Fruit fly (Drosophila melanogaster): ENCODE results near the gene CG1677.

Gene CG1677

dm6 chrX:7285995-7286985, 119.3 kb downstream of the CG1677 start, which contains the start of gene CG2059 (continued):
- TF ChIP-seq Hmr (GFP tag; optimal IDR thresholded peaks at IDR 0.05) = peak; percentile 74
- TF ChIP-seq pum (GFP tag; optimal IDR thresholded peaks at IDR 0.05) = peak; percentile 50
- TF ChIP-seq Mad (GFP tag; optimal IDR thresholded peaks at IDR 0.05) = peak; percentile 64
- TF ChIP-seq CG10543 (GFP tag; optimal IDR thresholded peaks at IDR 0.05) = peak; percentile 34
- TF ChIP-seq CG15011 (GFP tag; optimal IDR thresholded peaks at IDR 0.05) = no peak
- TF ChIP-seq cas (GFP tag; IDR thresholded peaks at IDR 0.05) = no peak
- TF ChIP-seq vfl (GFP tag; optimal IDR thresholded peaks at IDR 0.05) = peak; percentile 12
- peak; percentile 22; the same call in 2 of the 3 replicates for TF ChIP-seq tgo (GFP tag; IDR thresholded peaks at IDR 0.05)
- peak; percentile 34 for TF ChIP-seq grau (tag; optimal IDR thresholded peaks at IDR 0.05)
- TF ChIP-seq CG16813 (GFP tag; IDR thresholded peaks at IDR 0.05; ENCODE audit: partially characterized antibody) = peak; percentile 58
- no peak for TF ChIP-seq tio (GFP tag; optimal IDR thresholded peaks at IDR 0.05)
- TF ChIP-seq Hsf (GFP tag; optimal IDR thresholded peaks at IDR 0.05) = peak; percentile 40
- no peak for TF ChIP-seq C15 (GFP tag; IDR thresholded peaks at IDR 0.05)
- no peak for TF ChIP-seq Sox100B (GFP tag; optimal IDR thresholded peaks at IDR 0.05)
- no peak for TF ChIP-seq CG6683 (GFP tag; optimal IDR thresholded peaks at IDR 0.05)
- TF ChIP-seq CG16815 (GFP tag; optimal IDR thresholded peaks at IDR 0.05) = peak; percentile 8
- TF ChIP-seq CG6854 (GFP tag; optimal IDR thresholded peaks at IDR 0.05) = no peak
- no peak for TF ChIP-seq CG31388 (GFP tag; optimal IDR thresholded peaks at IDR 0.05)
- no peak for TF ChIP-seq CG12744 (GFP tag; optimal IDR thresholded peaks at IDR 0.05)
- no peak for TF ChIP-seq fu2 (GFP tag; optimal IDR thresholded peaks at IDR 0.05)
- TF ChIP-seq CG1647 (GFP tag; optimal IDR thresholded peaks at IDR 0.05) = peak; percentile 16
- TF ChIP-seq scrt (GFP tag; optimal IDR thresholded peaks at IDR 0.05) = peak; percentile 14
- no peak for TF ChIP-seq Neu2 (GFP tag; optimal IDR thresholded peaks at IDR 0.05; ENCODE audit: borderline replicate concordance)
- TF ChIP-seq Eip74EF (GFP tag; optimal IDR thresholded peaks at IDR 0.05) = no peak
- no peak for TF ChIP-seq stc (GFP tag; IDR thresholded peaks at IDR 0.05)
- TF ChIP-seq twi (tag; optimal IDR thresholded peaks at IDR 0.05) = no peak
- peak; percentile 59; the same call in 2 of the 3 replicates for TF ChIP-seq CG6791 (GFP tag; IDR thresholded peaks at IDR 0.05; ENCODE audit: partially characterized antibody)
- TF ChIP-seq bab2 (GFP tag; optimal IDR thresholded peaks at IDR 0.05) = peak; percentile 56
- no peak for TF ChIP-seq H15 (GFP tag; IDR thresholded peaks at IDR 0.05)
- peak; percentile 50 for TF ChIP-seq caup (GFP tag; optimal IDR thresholded peaks at IDR 0.05; ENCODE audit: severe bottlenecking)
- peak; percentile 56 for TF ChIP-seq YL-1 (GFP tag; optimal IDR thresholded peaks at IDR 0.05)
- TF ChIP-seq CG33213 (GFP tag; optimal IDR thresholded peaks at IDR 0.05) = peak; percentile 80
- no peak for TF ChIP-seq CG33557 (GFP tag; optimal IDR thresholded peaks at IDR 0.05)
- TF ChIP-seq CG13287 (GFP tag; IDR thresholded peaks at IDR 0.05; ENCODE audit: partially characterized antibody) = peak; percentile 52
- peak; percentile 47 for TF ChIP-seq CTCF (GFP tag; optimal IDR thresholded peaks at IDR 0.05)
- TF ChIP-seq BEAF-32 (GFP tag; optimal IDR thresholded peaks at IDR 0.05) = peak; percentile 67
- peak; percentile 49 for TF ChIP-seq stwl (tag; optimal IDR thresholded peaks at IDR 0.05)
- peak; percentile 32 for TF ChIP-seq Dip3 (GFP tag; optimal IDR thresholded peaks at IDR 0.05)
- TF ChIP-seq CG4617 (GFP tag; optimal IDR thresholded peaks at IDR 0.05; ENCODE audit: borderline replicate concordance) = peak; percentile 47
- peak; percentile 63 for TF ChIP-seq Xbp1 (GFP tag; optimal IDR thresholded peaks at IDR 0.05)
- TF ChIP-seq btn (GFP tag; optimal IDR thresholded peaks at IDR 0.05) = no peak
- peak; percentile 7 for TF ChIP-seq Blimp-1 (GFP tag; optimal IDR thresholded peaks at IDR 0.05)
- no peak for TF ChIP-seq prd (optimal IDR thresholded peaks at IDR 0.05)
- peak; percentile 62 for TF ChIP-seq prd (GFP tag; IDR thresholded peaks at IDR 0.05)
- no peak for TF ChIP-seq dan (GFP tag; IDR thresholded peaks at IDR 0.05)
- peak; percentile 60 for TF ChIP-seq shn (GFP tag; optimal IDR thresholded peaks at IDR 0.05)
- TF ChIP-seq bcd (GFP tag; optimal IDR thresholded peaks at IDR 0.05) = peak; percentile 56
- peak; percentile 75 for TF ChIP-seq CG15479 (GFP tag; optimal IDR thresholded peaks at IDR 0.05)

All from whole organism, embryonic.